Worm (Caenorhabditis elegans) whole organism, young adult: ENCODE measurements around the gene K11H12.8.

Experiments used
- D2030.7 ChIP-seq: fragments of 200-800 bp; sonication (Bioruptor generic); IDR thresholded peaks from 2 replicates; pipeline ENCODE4 v1.3.6; 2022; ENCODE audit warnings: missing genetic modification reagents, missing genetic modification characterization, missing compliant biosample characterization
- aptf-2 ChIP-seq: fragments of 200-800 bp; sonication (Bioruptor generic); conservative IDR thresholded peaks from 2 replicates; pipeline ENCODE4 v1.3.6; 2022; ENCODE audit warnings: missing genetic modification reagents, missing genetic modification characterization, missing compliant biosample characterization
- cebp-2 ChIP-seq: fragments of 200-800 bp; sonication (Bioruptor generic); IDR thresholded peaks from 2 replicates; pipeline ENCODE4 v1.3.6; 2022; ENCODE audit warnings: missing genetic modification characterization, missing compliant biosample characterization
- ceh-27 ChIP-seq: fragments of 200-800 bp; sonication (Bioruptor generic); optimal IDR thresholded peaks from 2 replicates; lab custom pipeline; 2018; ENCODE audit warnings: mild to moderate bottlenecking, missing genetic modification characterization, moderate library complexity, missing compliant biosample characterization
- egl-18 ChIP-seq: fragments of 200-800 bp; sonication (Bioruptor generic); IDR thresholded peaks from 2 replicates; pipeline ENCODE4 v1.3.6; 2022; ENCODE audit warnings: missing genetic modification reagents, missing genetic modification characterization, missing compliant biosample characterization
- lsl-1 ChIP-seq: fragments of 200-800 bp; sonication (Bioruptor generic); optimal IDR thresholded peaks from 2 replicates; lab custom pipeline; 2018; ENCODE audit warnings: mild to moderate bottlenecking, missing genetic modification characterization, moderate library complexity, missing compliant biosample characterization
- pha-4 ChIP-seq: fragments of 150-350 bp; sonication (generic microtip); optimal IDR thresholded peaks from 2 replicates; lab custom pipeline; 2014; ENCODE audit warnings: missing biosample characterization, missing genetic modification reagents, missing genetic modification characterization
- repo-1 ChIP-seq: sonication (generic microtip); optimal IDR thresholded peaks from 2 replicates; lab custom pipeline; 2017; ENCODE audit warnings: mild to moderate bottlenecking, missing genetic modification characterization, missing compliant biosample characterization
- sdz-38 ChIP-seq: sonication (generic microtip); optimal IDR thresholded peaks from 2 replicates; lab custom pipeline; 2016; ENCODE audit warnings: missing genotype, missing genetic modification characterization, missing compliant biosample characterization
- tbp1 ChIP-seq: fragments of 200-800 bp; sonication (Bioruptor generic); optimal IDR thresholded peaks from 2 replicates; lab custom pipeline; 2018; ENCODE audit warnings: mild to moderate bottlenecking, missing genetic modification characterization, missing compliant biosample characterization
- unc-130 ChIP-seq: sonication (generic microtip); optimal IDR thresholded peaks from 2 replicates; lab custom pipeline; 2016; ENCODE audit warnings: missing genetic modification reagents, missing genetic modification characterization, missing compliant biosample characterization
- ztf-25 ChIP-seq: fragments of 200-800 bp; sonication (Bioruptor generic); IDR thresholded peaks from 2 replicates; pipeline ENCODE4 v1.3.6; 2022; ENCODE audit warnings: missing genetic modification reagents, missing genetic modification characterization, missing compliant biosample characterization

DNA sequence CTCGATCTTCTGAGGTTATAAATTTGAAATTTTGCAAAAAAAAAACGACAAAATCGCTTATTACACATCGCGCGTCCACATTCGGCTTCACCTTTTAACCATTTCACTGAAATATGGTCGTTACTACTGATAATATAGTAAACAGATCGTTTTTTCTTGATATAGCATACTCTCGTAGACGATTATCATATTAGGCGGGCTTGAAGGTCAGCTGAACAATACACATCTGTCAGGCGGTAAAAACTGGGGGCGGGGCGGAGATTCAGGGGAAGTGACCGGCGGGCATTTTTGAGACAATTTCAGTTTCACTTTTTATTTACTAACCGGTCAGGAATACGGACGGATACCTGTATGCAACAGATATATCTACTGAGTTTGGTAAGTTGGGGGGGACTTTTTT is 39.9 kb upstream of the K11H12.8 start, which contains the start of gene C18H7.1:
- no peak for TF ChIP-seq repo-1 (tag; lab: Kevin White, UChicago)
- no peak for TF ChIP-seq ztf-25 (GFP tag; lab: Robert Waterston, UW)
- no peak for TF ChIP-seq lsl-1 (GFP tag; lab: Kevin White, UChicago)
- TF ChIP-seq unc-130 (GFP tag; lab: Kevin White, UChicago), result no peak
- TF ChIP-seq egl-18, result no peak
- TF ChIP-seq ceh-27 (GFP tag; lab: Kevin White, UChicago), result no peak
- TF ChIP-seq cebp-2 (GFP tag; lab: Robert Waterston, UW), result no peak
- TF ChIP-seq pha-4 (tag; lab: Kevin White, UChicago), result no peak
- TF ChIP-seq aptf-2 (GFP tag; lab: Robert Waterston, UW), result no peak
- no peak for TF ChIP-seq D2030.7 (GFP tag; lab: Robert Waterston, UW)
- TF ChIP-seq tbp1 (GFP tag; lab: Kevin White, UChicago), result no peak
- TF ChIP-seq sdz-38 (tag; lab: Kevin White, UChicago), result no peak
